Fruit fly (Drosophila melanogaster) whole organism, pupa: ENCODE data around the gene CG46301.

Experiments
- CG12605 ChIP-seq: fragments of 200-800 bp; sonication (Bioruptor generic); IDR thresholded peaks from 2 replicates; pipeline ENCODE4 v1.3.6; 2022; ENCODE audit warnings: missing biosample characterization, missing genetic modification characterization
- CG14655 ChIP-seq: fragments of 200-800 bp; sonication (Bioruptor generic); optimal IDR thresholded peaks from 3 replicates; lab custom pipeline; 2017; ENCODE audit warnings: mild to moderate bottlenecking, missing biosample characterization, missing genetic modification reagents, missing genetic modification characterization
- CG17806 ChIP-seq: fragments of 200-800 bp; sonication (Bioruptor generic); optimal IDR thresholded peaks from 2 replicates; lab custom pipeline; 2018; ENCODE audit warnings: missing biosample characterization, mild to moderate bottlenecking, missing genetic modification characterization, moderate library complexity
- CG4496 ChIP-seq: fragments of 200-800 bp; sonication (Bioruptor generic); IDR thresholded peaks from 3 replicates; pipeline ENCODE4 v1.3.6; 2022; ENCODE audit warnings: missing biosample characterization, missing genetic modification characterization
- CG8301 ChIP-seq: fragments of 200-800 bp; sonication (Bioruptor generic); optimal IDR thresholded peaks from 2 replicates; lab custom pipeline; 2018; ENCODE audit warnings: missing biosample characterization, mild to moderate bottlenecking, missing genetic modification characterization
- D1 ChIP-seq: fragments of 200-800 bp; sonication (Bioruptor generic); optimal IDR thresholded peaks from 2 replicates; lab custom pipeline; 2018; ENCODE audit warnings: missing biosample characterization, mild to moderate bottlenecking, missing genetic modification characterization, moderate library complexity
- EcR ChIP-seq: fragments of 200-800 bp; sonication (Bioruptor generic); optimal IDR thresholded peaks from 3 replicates; lab custom pipeline; 2019; ENCODE audit warnings: missing biosample characterization, missing genetic modification characterization, mild to moderate bottlenecking, moderate library complexity, missing genetic modification reagents
- Pif1B ChIP-seq: fragments of 200-800 bp; sonication (Bioruptor generic); optimal IDR thresholded peaks from 3 replicates; lab custom pipeline; 2016; ENCODE audit warnings: missing biosample characterization, missing genetic modification characterization
- fd96Ca ChIP-seq: fragments of 200-800 bp; sonication (Bioruptor generic); IDR thresholded peaks from 3 replicates; pipeline ENCODE4 v1.3.6; 2022; ENCODE audit warnings: missing biosample characterization, missing genetic modification characterization
- gl ChIP-seq: fragments of 200-800 bp; sonication (Bioruptor generic); optimal IDR thresholded peaks from 2 replicates; lab custom pipeline; 2018; ENCODE audit warnings: missing biosample characterization, mild to moderate bottlenecking, missing genetic modification characterization
- rn ChIP-seq: fragments of 200-800 bp; sonication (Bioruptor generic); IDR thresholded peaks from 2 replicates; pipeline ENCODE4 v1.3.6; 2022; ENCODE audit warnings: missing biosample characterization, missing genetic modification characterization

DNA sequence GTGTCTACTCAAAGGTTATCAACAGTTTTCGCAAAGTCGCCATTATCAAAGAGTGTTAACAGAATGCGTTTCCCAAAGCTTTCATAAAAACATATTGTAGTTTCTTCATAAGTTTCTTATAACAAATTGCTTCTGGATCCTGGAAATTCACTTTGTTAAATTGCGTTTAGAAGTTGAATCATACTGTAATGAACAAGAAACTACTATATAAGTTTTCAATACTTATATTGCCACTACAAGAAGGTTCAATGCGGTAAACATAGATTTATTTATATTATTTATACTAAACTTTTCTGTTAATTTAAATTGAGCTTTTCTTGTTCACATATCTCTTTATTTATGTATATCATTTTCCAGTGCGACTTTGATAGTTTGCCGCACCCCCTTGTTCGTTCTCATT is 5.5 kb downstream of the CG46301 start, which contains the start of gene CG15293:
- TF ChIP-seq CG4496 (GFP tag; lab: Robert Waterston, UW) (no peak), fd96Ca (GFP tag; lab: Robert Waterston, UW) (no peak), CG8301 (tag; lab: Kevin White, UChicago) (no peak), D1 (tag; lab: Kevin White, UChicago) (no peak), rn (GFP tag; lab: Robert Waterston, UW) (no peak), gl (tag; lab: Kevin White, UChicago) (no peak), CG12605 (GFP tag; lab: Robert Waterston, UW) (no peak), EcR (GFP tag; lab: Kevin White, UChicago) (no peak), CG14655 (GFP tag; lab: Kevin White, UChicago) (no peak), Pif1B (no peak), CG17806 (tag; lab: Kevin White, UChicago) (no peak)
